Worm (Caenorhabditis elegans) whole organism, young adult: Measurements from ENCODE around the gene B0244.6.
A peak's percentile ranks its signal among the peaks of the same experiment; 100 is the strongest.

ENCODE experiments used
- C06A6.2 ChIP-seq: fragments of 200-800 bp; sonication (Bioruptor generic); conservative IDR thresholded peaks from 2 replicates; pipeline ENCODE4 v1.3.6; 2022; ENCODE audit warnings: missing genetic modification characterization, missing compliant biosample characterization
- D2030.7 ChIP-seq: fragments of 200-800 bp; sonication (Bioruptor generic); IDR thresholded peaks from 2 replicates; pipeline ENCODE4 v1.3.6; 2022; ENCODE audit warnings: missing genetic modification reagents, missing genetic modification characterization, missing compliant biosample characterization
- F23B12.7 ChIP-seq: sonication (generic microtip); optimal IDR thresholded peaks from 2 replicates; lab custom pipeline; 2017; ENCODE audit warnings: missing genetic modification characterization, mild to moderate bottlenecking, missing compliant biosample characterization, antibody characterized with exemption, moderate library complexity; ENCODE audit not compliant: insufficient read depth
- F37B4.10 ChIP-seq: fragments of 200-800 bp; sonication (Bioruptor generic); IDR thresholded peaks from 2 replicates; pipeline ENCODE4 v1.3.6; 2022; ENCODE audit warnings: missing genetic modification characterization, missing compliant biosample characterization
- F39B2.1 ChIP-seq: fragments of 200-800 bp; sonication (Bioruptor generic); IDR thresholded peaks from 2 replicates; pipeline ENCODE4 v1.3.6; 2022; ENCODE audit warnings: missing genetic modification reagents, missing genetic modification characterization, missing compliant biosample characterization
- F52B5.7 ChIP-seq: sonication (generic microtip); optimal IDR thresholded peaks from 2 replicates; lab custom pipeline; 2016; ENCODE audit warnings: mild to moderate bottlenecking, missing genetic modification characterization, missing compliant biosample characterization
- T26A5.8 ChIP-seq: sonication (generic microtip); optimal IDR thresholded peaks from 2 replicates; lab custom pipeline; 2016; ENCODE audit warnings: missing genetic modification characterization, missing compliant biosample characterization
- Y56A3A.18 ChIP-seq: fragments of 200-800 bp; sonication (Bioruptor generic); IDR thresholded peaks from 2 replicates; pipeline ENCODE4 v1.3.6; 2022; ENCODE audit warnings: missing genetic modification reagents, missing genetic modification characterization, missing compliant biosample characterization
- Y95B8A.8 ChIP-seq: fragments of 200-800 bp; sonication (Bioruptor generic); IDR thresholded peaks from 2 replicates; pipeline ENCODE4 v1.3.6; 2022; ENCODE audit warnings: missing genetic modification reagents, missing genetic modification characterization, missing compliant biosample characterization
- ZK185.1 ChIP-seq: sonication (generic microtip); optimal IDR thresholded peaks from 2 replicates; lab custom pipeline; 2016; ENCODE audit warnings: mild to moderate bottlenecking, missing genetic modification characterization, missing compliant biosample characterization; ENCODE audit not compliant: poor library complexity, severe bottlenecking
- ama-1 ChIP-seq, 3 experiments: fragments of 150-350 bp in 1 of 3; sonication (generic microtip) in 2 of 3; optimal IDR thresholded peaks; 2 replicates each; lab custom pipeline; 2014 to 2018; ENCODE audit warnings: missing biosample characterization in 2 of 3, missing genetic modification characterization in 2 of 3, missing genetic modification reagents in 2 of 3
- aptf-2 ChIP-seq: fragments of 200-800 bp; sonication (Bioruptor generic); conservative IDR thresholded peaks from 2 replicates; pipeline ENCODE4 v1.3.6; 2022; ENCODE audit warnings: missing genetic modification reagents, missing genetic modification characterization, missing compliant biosample characterization
- atf-7 ChIP-seq: sonication (generic microtip); optimal IDR thresholded peaks from 2 replicates; lab custom pipeline; 2017; ENCODE audit warnings: mild to moderate bottlenecking, missing genetic modification characterization, missing compliant biosample characterization
- athp-1 ChIP-seq: sonication (generic microtip); optimal IDR thresholded peaks from 2 replicates; lab custom pipeline; 2017; ENCODE audit warnings: mild to moderate bottlenecking, missing genetic modification characterization, missing compliant biosample characterization
- attf-5 ChIP-seq: fragments of 200-800 bp; sonication (Bioruptor generic); optimal IDR thresholded peaks from 2 replicates; lab custom pipeline; 2018; ENCODE audit warnings: mild to moderate bottlenecking, missing genetic modification characterization, missing compliant biosample characterization
- cebp-1 ChIP-seq, 2 experiments: fragments of 200-800 bp in 1 of 2; sonication (Bioruptor generic) in 1 of 2; sonication (generic microtip) in 1 of 2; IDR thresholded peaks in 1 of 2; optimal IDR thresholded peaks in 1 of 2; 2 replicates each; pipeline versions ENCODE4 v1.3.6 to Lab custom; 2017 to 2022; ENCODE audit warnings: missing compliant biosample characterization in 2 of 2, missing genetic modification characterization in 2 of 2, mild to moderate bottlenecking in 1 of 2, missing genetic modification reagents in 1 of 2, moderate library complexity in 1 of 2
- ceh-27 ChIP-seq: fragments of 200-800 bp; sonication (Bioruptor generic); optimal IDR thresholded peaks from 2 replicates; lab custom pipeline; 2018; ENCODE audit warnings: mild to moderate bottlenecking, missing genetic modification characterization, moderate library complexity, missing compliant biosample characterization
- die-1 ChIP-seq: sonication (generic microtip); optimal IDR thresholded peaks from 2 replicates; lab custom pipeline; 2016; ENCODE audit warnings: missing genotype, mild to moderate bottlenecking, missing genetic modification characterization, missing compliant biosample characterization
- dpl-1 ChIP-seq: fragments of 150-350 bp; optimal IDR thresholded peaks from 2 replicates; lab custom pipeline; 2014; ENCODE audit warnings: missing biosample characterization, missing genetic modification reagents, missing genetic modification characterization
- efl-1 ChIP-seq: fragments of 150-350 bp; optimal IDR thresholded peaks from 2 replicates; lab custom pipeline; 2014; ENCODE audit warnings: missing biosample characterization, missing genetic modification reagents, missing genetic modification characterization
- ets-4 ChIP-seq: fragments of 200-800 bp; sonication (Bioruptor generic); optimal IDR thresholded peaks from 2 replicates; lab custom pipeline; 2018; ENCODE audit warnings: mild to moderate bottlenecking, missing genetic modification characterization, missing compliant biosample characterization
- fkh-3 ChIP-seq: sonication (generic microtip); optimal IDR thresholded peaks from 2 replicates; lab custom pipeline; 2016; ENCODE audit warnings: mild to moderate bottlenecking, missing genetic modification characterization, missing compliant biosample characterization
- hmg-1.2 ChIP-seq: fragments of 200-800 bp; sonication (Bioruptor generic); IDR thresholded peaks from 2 replicates; pipeline ENCODE4 v1.3.6; 2022; ENCODE audit warnings: missing genetic modification reagents, missing genetic modification characterization, missing compliant biosample characterization
- lag-1 ChIP-seq: fragments of 200-800 bp; sonication (Bioruptor generic); IDR thresholded peaks from 2 replicates; pipeline ENCODE4 v1.3.6; 2022; ENCODE audit warnings: missing genetic modification reagents, missing genetic modification characterization, missing compliant biosample characterization
- let-526 ChIP-seq: fragments of 200-800 bp; sonication (Bioruptor generic); IDR thresholded peaks from 2 replicates; pipeline ENCODE4 v1.3.6; 2022; ENCODE audit warnings: missing genetic modification reagents, missing genetic modification characterization, missing compliant biosample characterization
- let-607 ChIP-seq, 2 experiments: fragments of 200-800 bp in 1 of 2; sonication (Bioruptor generic) in 1 of 2; sonication (generic microtip) in 1 of 2; optimal IDR thresholded peaks; 2 replicates each; lab custom pipeline; 2016 to 2018; ENCODE audit warnings: mild to moderate bottlenecking in 2 of 2, missing compliant biosample characterization in 2 of 2, missing genetic modification characterization in 2 of 2, moderate library complexity in 2 of 2, missing genotype in 1 of 2
- lin-35 ChIP-seq, 3 experiments: fragments of 150-350 bp in 2 of 3; sonication (generic microtip) in 1 of 3; optimal IDR thresholded peaks; 2 replicates each; lab custom pipeline; 2014 to 2018; ENCODE audit warnings: missing biosample characterization in 3 of 3, missing genetic modification characterization in 3 of 3, missing genetic modification reagents in 3 of 3
- lin-54 ChIP-seq: fragments of 200-800 bp; sonication (Bioruptor generic); optimal IDR thresholded peaks from 2 replicates; lab custom pipeline; 2018; ENCODE audit warnings: mild to moderate bottlenecking, missing genetic modification characterization, missing compliant biosample characterization
- lsy-27 ChIP-seq: sonication (generic microtip); optimal IDR thresholded peaks from 2 replicates; lab custom pipeline; 2017; ENCODE audit warnings: missing genetic modification characterization, mild to moderate bottlenecking, missing compliant biosample characterization, antibody characterized with exemption, missing genotype, borderline replicate concordance; ENCODE audit not compliant: insufficient read depth
- madf-3 ChIP-seq: fragments of 200-800 bp; sonication (Bioruptor generic); IDR thresholded peaks from 2 replicates; pipeline ENCODE4 v1.3.6; 2022; ENCODE audit warnings: missing genetic modification reagents, missing genetic modification characterization, missing compliant biosample characterization
- mes-4 ChIP-seq: sonication (generic microtip); optimal IDR thresholded peaks from 2 replicates; lab custom pipeline; 2016; ENCODE audit warnings: missing genotype, missing genetic modification characterization, missing compliant biosample characterization
- mxl-1 ChIP-seq: sonication (generic microtip); optimal IDR thresholded peaks from 2 replicates; lab custom pipeline; 2016; ENCODE audit warnings: missing genetic modification characterization, missing compliant biosample characterization
- nfya-2 ChIP-seq: fragments of 200-800 bp; sonication (Bioruptor generic); IDR thresholded peaks from 2 replicates; pipeline ENCODE4 v1.3.6; 2022; ENCODE audit warnings: missing genetic modification reagents, missing genetic modification characterization, missing compliant biosample characterization
- nhr-179 ChIP-seq: sonication (generic microtip); optimal IDR thresholded peaks from 2 replicates; lab custom pipeline; 2016; ENCODE audit warnings: mild to moderate bottlenecking, missing genetic modification characterization, missing compliant biosample characterization
- nhr-27 ChIP-seq: fragments of 200-800 bp; sonication (Bioruptor generic); optimal IDR thresholded peaks from 2 replicates; lab custom pipeline; 2018; ENCODE audit warnings: mild to moderate bottlenecking, missing genetic modification characterization, moderate library complexity, missing compliant biosample characterization
- rpc-1 ChIP-seq, 2 experiments: fragments of 150-350 bp in 1 of 2; sonication (generic microtip) in 1 of 2; optimal IDR thresholded peaks; 2 replicates each; lab custom pipeline; 2014 to 2018; ENCODE audit warnings: missing biosample characterization in 1 of 2, missing genetic modification characterization in 1 of 2, missing genetic modification reagents in 1 of 2, missing genotype in 1 of 2
- sdz-38 ChIP-seq: sonication (generic microtip); optimal IDR thresholded peaks from 2 replicates; lab custom pipeline; 2016; ENCODE audit warnings: missing genotype, missing genetic modification characterization, missing compliant biosample characterization
- snpc-1.1 ChIP-seq: sonication (generic microtip); optimal IDR thresholded peaks from 2 replicates; lab custom pipeline; 2017; ENCODE audit warnings: missing genetic modification characterization, mild to moderate bottlenecking, missing compliant biosample characterization, antibody characterized with exemption, moderate library complexity, missing genotype, missing genetic modification reagents; ENCODE audit not compliant: insufficient read depth
- snpc-1.3 ChIP-seq: sonication (generic microtip); optimal IDR thresholded peaks from 2 replicates; lab custom pipeline; 2017; ENCODE audit warnings: missing genetic modification characterization, mild to moderate bottlenecking, missing compliant biosample characterization, antibody characterized with exemption, moderate library complexity, missing genotype, missing genetic modification reagents; ENCODE audit not compliant: insufficient read depth
- tbx-9 ChIP-seq: sonication (generic microtip); optimal IDR thresholded peaks from 2 replicates; lab custom pipeline; 2016; ENCODE audit warnings: borderline replicate concordance, missing genetic modification characterization, inconsistent platforms, missing compliant biosample characterization
- tlf-1 ChIP-seq: fragments of 200-800 bp; sonication (Bioruptor generic); optimal IDR thresholded peaks from 2 replicates; lab custom pipeline; 2018; ENCODE audit warnings: mild to moderate bottlenecking, missing genetic modification characterization, missing compliant biosample characterization
- zfh-2 ChIP-seq: fragments of 200-800 bp; sonication (Bioruptor generic); conservative IDR thresholded peaks from 2 replicates; pipeline ENCODE4 v1.3.6; 2022; ENCODE audit warnings: missing genetic modification reagents, missing genetic modification characterization, missing compliant biosample characterization
- zim-3 ChIP-seq: sonication (generic microtip); optimal IDR thresholded peaks from 2 replicates; lab custom pipeline; 2017; ENCODE audit warnings: mild to moderate bottlenecking, missing genetic modification characterization, moderate library complexity, missing compliant biosample characterization
- ztf-18 ChIP-seq: sonication (generic microtip); optimal IDR thresholded peaks from 2 replicates; lab custom pipeline; 2016; ENCODE audit warnings: missing genotype, mild to moderate bottlenecking, missing genetic modification characterization, missing compliant biosample characterization
- ztf-26 ChIP-seq: sonication (generic microtip); optimal IDR thresholded peaks from 2 replicates; lab custom pipeline; 2017; ENCODE audit warnings: missing genetic modification characterization, missing compliant biosample characterization
- ztf-3 ChIP-seq: fragments of 200-800 bp; sonication (Bioruptor generic); optimal IDR thresholded peaks from 2 replicates; lab custom pipeline; 2018; ENCODE audit warnings: mild to moderate bottlenecking, missing genetic modification characterization, missing compliant biosample characterization

Gene B0244.6

ce11 chrIII:5705228-5705888 is 32.5 kb upstream of the B0244.6 start, which contains the start of gene swp-1:
TSS of gene swp-1 (minus strand) at chrIII:5705525.
- TF ChIP-seq ztf-3 (no peak), ZK185.1 (tag; lab: Kevin White, UChicago) (no peak), hmg-1.2 (GFP tag; lab: Robert Waterston, UW) (no peak), dpl-1 (GFP tag; lab: Kevin White, UChicago) (no peak), athp-1 (tag; lab: Kevin White, UChicago) (peak; percentile 46), F39B2.1 (GFP tag; lab: Robert Waterston, UW) (no peak), T26A5.8 (no peak), zfh-2 (GFP tag; lab: Robert Waterston, UW) (no peak), D2030.7 (GFP tag; lab: Robert Waterston, UW) (no peak), rpc-1 (optimal IDR thresholded peaks at IDR 0.05; lab: Kevin White, UChicago) (no peak), rpc-1 (tag; optimal IDR thresholded peaks at IDR 0.05; lab: Kevin White, UChicago) (no peak), atf-7 (tag; lab: Kevin White, UChicago) (no peak), cebp-1 (GFP tag; IDR thresholded peaks at IDR 0.05; lab: Robert Waterston, UW) (no peak), cebp-1 (tag; optimal IDR thresholded peaks at IDR 0.05; lab: Kevin White, UChicago) (peak; percentile 27), C06A6.2 (GFP tag; lab: Robert Waterston, UW) (no peak), F23B12.7 (tag; lab: Kevin White, UChicago) (no peak), Y95B8A.8 (no peak), lin-54 (GFP tag; lab: Kevin White, UChicago) (peak; percentile 65), efl-1 (GFP tag; lab: Kevin White, UChicago) (peak; percentile 19), lsy-27 (no peak), fkh-3 (tag; lab: Kevin White, UChicago) (no peak), Y56A3A.18 (GFP tag; lab: Robert Waterston, UW) (no peak), mes-4 (tag; lab: Kevin White, UChicago) (no peak), tbx-9 (no peak), nhr-27 (tag; lab: Kevin White, UChicago) (no peak), nfya-2 (GFP tag; lab: Robert Waterston, UW) (no peak), snpc-1.3 (tag; lab: Kevin White, UChicago) (no peak), tlf-1 (GFP tag; lab: Kevin White, UChicago) (peak; percentile 54), aptf-2 (GFP tag; lab: Robert Waterston, UW) (no peak), snpc-1.1 (tag; lab: Kevin White, UChicago) (peak; percentile 57), ceh-27 (GFP tag; lab: Kevin White, UChicago) (no peak), ama-1 (optimal IDR thresholded peaks at IDR 0.05; lab: Kevin White, UChicago) (no peak), ama-1 (GFP tag; optimal IDR thresholded peaks at IDR 0.05; lab: Kevin White, UChicago) (no peak), ztf-18 (tag; lab: Kevin White, UChicago) (peak; percentile 21), lag-1 (GFP tag; lab: Robert Waterston, UW) (no peak), die-1 (peak; percentile 50), mxl-1 (tag; lab: Kevin White, UChicago) (no peak), nhr-179 (tag; lab: Kevin White, UChicago) (no peak), lin-35 (GFP tag; optimal IDR thresholded peaks at IDR 0.05; lab: Kevin White, UChicago) (peak in 1 of 3 experiments; percentile 10), attf-5 (GFP tag; lab: Kevin White, UChicago) (no peak), ets-4 (no peak), F37B4.10 (GFP tag; lab: Robert Waterston, UW) (no peak), ztf-26 (tag; lab: Kevin White, UChicago) (no peak), let-607 (tag; optimal IDR thresholded peaks at IDR 0.05; lab: Kevin White, UChicago) (no peak), sdz-38 (tag; lab: Kevin White, UChicago) (no peak), F52B5.7 (tag; lab: Kevin White, UChicago) (no peak), let-526 (GFP tag; lab: Robert Waterston, UW) (no peak), zim-3 (no peak), madf-3 (GFP tag; lab: Robert Waterston, UW) (peak; percentile 66; the same call in 1 of the 2 replicates)
